Fruit fly (Drosophila melanogaster): Measurements from ENCODE around the gene Ror.

DNA sequence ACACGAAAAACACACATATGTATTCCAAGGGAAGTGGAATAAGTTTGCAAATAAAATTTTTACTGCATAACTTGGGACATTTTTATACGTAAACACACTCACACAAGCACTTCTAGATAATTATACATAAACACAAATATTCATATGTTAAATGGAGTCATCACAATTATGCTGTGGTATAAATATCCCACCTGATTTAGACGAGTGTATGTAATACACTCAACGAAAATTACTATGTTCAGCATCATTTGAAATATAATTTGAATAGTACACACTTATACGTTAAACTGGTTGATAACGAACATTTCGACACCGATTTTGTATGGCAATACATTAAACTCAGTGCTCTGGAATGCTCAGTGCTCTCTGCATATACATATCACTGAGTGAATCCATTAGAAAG is 20.6 kb upstream of the Ror start:
- TF ChIP-seq psq (optimal IDR thresholded peaks at IDR 0.05) (no peak), usp (GFP tag; optimal IDR thresholded peaks at IDR 0.05) (no peak), pan (optimal IDR thresholded peaks at IDR 0.05) (no peak)

Data from whole organism.